Worm (Caenorhabditis elegans): Measurements from ENCODE around the gene bcas-2.

Gene bcas-2

ce11 chrIII:6245728-6246127 lies at the start of gene bcas-2:
Gene bcas-2, minus strand, starts transcription at chrIII:6245828.
- TF ChIP-seq nhr-28 (tag; optimal IDR thresholded peaks at IDR 0.05) (no peak), tbx-8 (GFP tag; optimal IDR thresholded peaks at IDR 0.05) (no peak), mab-5 (tag; optimal IDR thresholded peaks at IDR 0.05) (no peak)

- TF ChIP-seq mls-2 (tag; optimal IDR thresholded peaks at IDR 0.05) (no peak), hlh-1 (tag; optimal IDR thresholded peaks at IDR 0.05) (no peak), ham-2 (GFP tag; optimal IDR thresholded peaks at IDR 0.05) (no peak), tbx-8 (GFP tag; optimal IDR thresholded peaks at IDR 0.05) (no peak), blmp-1 (tag; optimal IDR thresholded peaks at IDR 0.05) (no peak), nhr-237 (tag; optimal IDR thresholded peaks at IDR 0.05) (no peak), ces-1 (GFP tag; optimal IDR thresholded peaks at IDR 0.05) (no peak), flh-1 (GFP tag; optimal IDR thresholded peaks at IDR 0.05) (no peak), elt-3 (tag; optimal IDR thresholded peaks at IDR 0.05) (no peak), bed-3 (GFP tag; optimal IDR thresholded peaks at IDR 0.05) (no peak), M03D4.4 (tag; optimal IDR thresholded peaks at IDR 0.05) (no peak)
These were observed 45.0 kb upstream of the bcas-2 start for ce11 chrIII:6290469-6291182.

ce11 chrIII:6289366-6289765 lies 43.7 kb upstream of the bcas-2 start:
- TF ChIP-seq sptf-1 (tag; optimal IDR thresholded peaks at IDR 0.05) (no peak), elt-1 (tag; optimal IDR thresholded peaks at IDR 0.05; ENCODE audit: borderline replicate concordance, insufficient read depth) (no peak), zip-8 (tag; optimal IDR thresholded peaks at IDR 0.05) (no peak), snpc-4 (tag; optimal IDR thresholded peaks at IDR 0.05) (no peak), nhr-12 (tag; optimal IDR thresholded peaks at IDR 0.05) (no peak), lsy-2 (tag; optimal IDR thresholded peaks at IDR 0.05) (no peak), nhr-76 (tag; optimal IDR thresholded peaks at IDR 0.05) (no peak), mab-5 (tag; optimal IDR thresholded peaks at IDR 0.05) (no peak), drap-1 (GFP tag; optimal IDR thresholded peaks at IDR 0.05) (no peak), nhr-28 (tag; optimal IDR thresholded peaks at IDR 0.05) (no peak)

- no peak for TF ChIP-seq cnd-1 (tag; optimal IDR thresholded peaks at IDR 0.05)
- no peak for TF ChIP-seq elt-3 (tag; optimal IDR thresholded peaks at IDR 0.05)
- no peak for TF ChIP-seq lin-32 (GFP tag; optimal IDR thresholded peaks at IDR 0.05)
- no peak for TF ChIP-seq drap-1 (GFP tag; optimal IDR thresholded peaks at IDR 0.05)
- no peak for TF ChIP-seq M03D4.4 (tag; optimal IDR thresholded peaks at IDR 0.05)
- no peak for TF ChIP-seq lin-13 (tag; optimal IDR thresholded peaks at IDR 0.05)
- no peak for TF ChIP-seq nhr-28 (tag; optimal IDR thresholded peaks at IDR 0.05)
- TF ChIP-seq ces-1 (GFP tag; optimal IDR thresholded peaks at IDR 0.05): no peak
- TF ChIP-seq tbx-8 (GFP tag; optimal IDR thresholded peaks at IDR 0.05): no peak
- no peak for TF ChIP-seq sptf-1 (tag; optimal IDR thresholded peaks at IDR 0.05)
- TF ChIP-seq lsy-2 (tag; optimal IDR thresholded peaks at IDR 0.05): no peak
- TF ChIP-seq zip-8 (tag; optimal IDR thresholded peaks at IDR 0.05): no peak
- no peak for TF ChIP-seq nhr-76 (tag; optimal IDR thresholded peaks at IDR 0.05)
These were observed 41.6 kb upstream of the bcas-2 start, which contains the start of gene F47D12.6 for ce11 chrIII:6287195-6287594. Gene F47D12.6, minus strand, starts transcription at chrIII:6287295.

ce11 chrIII:6285890-6286289 lies 40.3 kb upstream of the bcas-2 start, which contains the start of gene gadr-3:
Gene gadr-3, minus strand, starts transcription at chrIII:6285990.
- TF ChIP-seq blmp-1 (tag; optimal IDR thresholded peaks at IDR 0.05) (no peak), drap-1 (GFP tag; optimal IDR thresholded peaks at IDR 0.05) (no peak), nhr-2 (tag; optimal IDR thresholded peaks at IDR 0.05) (no peak)

- TF ChIP-seq ceh-39 (tag; optimal IDR thresholded peaks at IDR 0.05) (no peak), sem-2 (GFP tag; optimal IDR thresholded peaks at IDR 0.05) (no peak), pha-4 (tag; optimal IDR thresholded peaks at IDR 0.05) (no peak), ceh-43 (GFP tag; optimal IDR thresholded peaks at IDR 0.05) (no peak), drap-1 (GFP tag; optimal IDR thresholded peaks at IDR 0.05) (no peak), blmp-1 (tag; optimal IDR thresholded peaks at IDR 0.05) (no peak), mab-5 (tag; optimal IDR thresholded peaks at IDR 0.05) (no peak), mls-2 (tag; optimal IDR thresholded peaks at IDR 0.05) (no peak), nhr-237 (tag; optimal IDR thresholded peaks at IDR 0.05) (no peak), lin-32 (GFP tag; optimal IDR thresholded peaks at IDR 0.05) (no peak), cnd-1 (tag; optimal IDR thresholded peaks at IDR 0.05) (no peak), nhr-28 (tag; optimal IDR thresholded peaks at IDR 0.05) (no peak), hlh-1 (tag; optimal IDR thresholded peaks at IDR 0.05) (no peak), snpc-4 (tag; optimal IDR thresholded peaks at IDR 0.05) (no peak), ztf-11 (tag; optimal IDR thresholded peaks at IDR 0.05) (no peak), zip-8 (tag; optimal IDR thresholded peaks at IDR 0.05) (no peak), unc-120 (tag; optimal IDR thresholded peaks at IDR 0.05; ENCODE audit: poor library complexity, severe bottlenecking) (no peak), lsy-2 (tag; optimal IDR thresholded peaks at IDR 0.05) (no peak), nhr-76 (tag; optimal IDR thresholded peaks at IDR 0.05) (no peak), ces-1 (GFP tag; optimal IDR thresholded peaks at IDR 0.05) (no peak)
These were observed 37.4 kb upstream of the bcas-2 start for ce11 chrIII:6283024-6283423.
